Fruit fly (Drosophila melanogaster): ENCODE results near the gene Pde11.

DNA sequence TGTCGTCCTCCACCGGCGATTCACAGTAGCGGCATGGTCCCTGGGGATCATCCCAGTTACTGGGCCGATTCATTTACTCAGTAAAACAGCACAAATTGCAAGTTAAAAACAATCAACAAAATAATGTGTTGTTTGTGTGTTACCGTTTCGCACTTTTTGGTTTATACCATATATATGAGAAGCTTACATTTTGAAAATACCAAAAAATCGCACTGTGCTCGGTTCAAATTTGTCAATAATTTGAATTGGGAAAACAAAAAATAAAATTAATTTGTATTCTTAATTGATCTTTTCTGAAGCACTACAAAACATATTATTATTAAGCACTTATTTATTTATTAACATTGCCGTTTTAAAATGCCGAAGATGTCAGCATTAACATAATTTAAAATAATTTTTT lies 22.0 kb upstream of the Pde11 start, which contains the start of gene Atac2:
- TF ChIP-seq sage (GFP tag; optimal IDR thresholded peaks at IDR 0.05) (no peak), tai (GFP tag; optimal IDR thresholded peaks at IDR 0.05) (no peak), Hr83 (GFP tag; optimal IDR thresholded peaks at IDR 0.05; ENCODE audit: poor library complexity, severe bottlenecking) (no peak), Mio (GFP tag; optimal IDR thresholded peaks at IDR 0.05) (no peak), h (GFP tag; optimal IDR thresholded peaks at IDR 0.05) (no peak), Dfd (GFP tag; optimal IDR thresholded peaks at IDR 0.05) (no peak), Rel (GFP tag; optimal IDR thresholded peaks at IDR 0.05) (no peak), Rel (tag; optimal IDR thresholded peaks at IDR 0.05) (no peak), ey (GFP tag; optimal IDR thresholded peaks at IDR 0.05) (no peak), lola (GFP tag; optimal IDR thresholded peaks at IDR 0.05) (no peak), CG9705 (GFP tag; optimal IDR thresholded peaks at IDR 0.05) (no peak)
